Fruit fly (Drosophila melanogaster) whole organism, embryonic: Measurements from ENCODE around the gene pxb.

ENCODE experiments used
- CG10267 ChIP-seq: fragments of 200-800 bp; sonication (Bioruptor generic); optimal IDR thresholded peaks from 2 replicates; lab custom pipeline; 2018; ENCODE audit warnings: missing biosample characterization, mild to moderate bottlenecking, missing genetic modification characterization, moderate library complexity
- CG10979 ChIP-seq: fragments of 200-800 bp; sonication (Bioruptor generic); optimal IDR thresholded peaks from 2 replicates; lab custom pipeline; 2018; ENCODE audit warnings: missing biosample characterization, mild to moderate bottlenecking, missing genetic modification characterization, moderate library complexity
- CG12744 ChIP-seq: fragments of 200-800 bp; sonication (Bioruptor generic); optimal IDR thresholded peaks from 2 replicates; lab custom pipeline; 2016; ENCODE audit warnings: missing biosample characterization, missing genetic modification characterization
- CG13424 ChIP-seq: fragments of 200-800 bp; sonication (Bioruptor generic); optimal IDR thresholded peaks from 2 replicates; lab custom pipeline; 2019; ENCODE audit warnings: missing biosample characterization, mild to moderate bottlenecking, missing genetic modification characterization, moderate library complexity
- CG14710 ChIP-seq: fragments of 200-800 bp; sonication (Bioruptor generic); optimal IDR thresholded peaks from 3 replicates; lab custom pipeline; 2019; ENCODE audit warnings: missing biosample characterization, mild to moderate bottlenecking, missing genetic modification characterization, moderate library complexity
- CG15601 ChIP-seq: fragments of 200-800 bp; sonication (Bioruptor generic); optimal IDR thresholded peaks from 3 replicates; lab custom pipeline; 2019; ENCODE audit warnings: missing biosample characterization, mild to moderate bottlenecking, missing genetic modification characterization, moderate library complexity
- CG15696 ChIP-seq: fragments of 200-800 bp; sonication (Bioruptor generic); optimal IDR thresholded peaks from 2 replicates; lab custom pipeline; 2019; ENCODE audit warnings: missing biosample characterization, mild to moderate bottlenecking, missing genetic modification characterization, moderate library complexity
- CG1603 ChIP-seq: fragments of 200-800 bp; sonication (Bioruptor generic); optimal IDR thresholded peaks from 2 replicates; lab custom pipeline; 2019; ENCODE audit warnings: missing biosample characterization, mild to moderate bottlenecking, missing genetic modification characterization, moderate library complexity
- CG17361 ChIP-seq: fragments of 200-800 bp; sonication (Bioruptor generic); IDR thresholded peaks from 3 replicates; pipeline ENCODE4 v1.3.6; 2022; ENCODE audit warnings: missing biosample characterization, missing genetic modification characterization
- CG17829 ChIP-seq: fragments of 200-800 bp; optimal IDR thresholded peaks from 2 replicates; lab custom pipeline; 2019; ENCODE audit warnings: missing biosample characterization, mild to moderate bottlenecking, missing genetic modification characterization, moderate library complexity
- CG2202 ChIP-seq: fragments of 200-800 bp; sonication (Bioruptor generic); optimal IDR thresholded peaks from 2 replicates; lab custom pipeline; 2018; ENCODE audit warnings: missing biosample characterization, mild to moderate bottlenecking, missing genetic modification characterization
- CG2712 ChIP-seq: fragments of 200-800 bp; optimal IDR thresholded peaks from 3 replicates; lab custom pipeline; 2019; ENCODE audit warnings: missing biosample characterization, mild to moderate bottlenecking, missing genetic modification characterization, moderate library complexity
- CG31388 ChIP-seq: fragments of 200-800 bp; sonication (Bioruptor generic); optimal IDR thresholded peaks from 2 replicates; lab custom pipeline; 2016; ENCODE audit warnings: missing biosample characterization, missing genetic modification characterization
- CG31441 ChIP-seq: fragments of 200-800 bp; sonication (Bioruptor generic); IDR thresholded peaks from 2 replicates; pipeline ENCODE4 v1.3.6; 2022; ENCODE audit warnings: missing biosample characterization, missing genetic modification characterization
- CG33557 ChIP-seq: fragments of 200-800 bp; sonication (Bioruptor generic); optimal IDR thresholded peaks from 2 replicates; lab custom pipeline; 2019; ENCODE audit warnings: missing biosample characterization, mild to moderate bottlenecking, missing genetic modification characterization, moderate library complexity
- CG6765 ChIP-seq: fragments of 200-800 bp; sonication (Bioruptor generic); optimal IDR thresholded peaks from 3 replicates; lab custom pipeline; 2017; ENCODE audit warnings: missing biosample characterization, mild to moderate bottlenecking, missing genetic modification characterization
- CG7556 ChIP-seq: fragments of 200-800 bp; sonication (Bioruptor generic); optimal IDR thresholded peaks from 2 replicates; lab custom pipeline; 2017; ENCODE audit warnings: missing biosample characterization, mild to moderate bottlenecking, missing genetic modification characterization
- CG8089 ChIP-seq: fragments of 200-800 bp; sonication (Bioruptor generic); optimal IDR thresholded peaks from 3 replicates; lab custom pipeline; 2016; ENCODE audit warnings: missing biosample characterization, missing genetic modification characterization
- CG8388 ChIP-seq: fragments of 200-800 bp; sonication (Bioruptor generic); optimal IDR thresholded peaks from 2 replicates; lab custom pipeline; 2019; ENCODE audit warnings: missing biosample characterization, mild to moderate bottlenecking, missing genetic modification characterization, moderate library complexity
- CG8924 ChIP-seq: fragments of 200-800 bp; optimal IDR thresholded peaks from 3 replicates; lab custom pipeline; 2019; ENCODE audit warnings: missing biosample characterization, mild to moderate bottlenecking, missing genetic modification characterization, moderate library complexity
- CoRest ChIP-seq: fragments of 200-800 bp; sonication (Bioruptor generic); optimal IDR thresholded peaks from 3 replicates; lab custom pipeline; 2018; ENCODE audit warnings: missing biosample characterization, mild to moderate bottlenecking, missing genetic modification characterization, moderate library complexity
- D19A ChIP-seq: fragments of 200-800 bp; optimal IDR thresholded peaks from 3 replicates; lab custom pipeline; 2019; ENCODE audit warnings: missing biosample characterization, mild to moderate bottlenecking, missing genetic modification characterization, moderate library complexity
- Hr51 ChIP-seq, 2 experiments: fragments of 200-800 bp; sonication (Bioruptor generic); optimal IDR thresholded peaks; 2 replicates in 1 of 2; 3 replicates in 1 of 2; lab custom pipeline; 2016 to 2018; ENCODE audit warnings: missing biosample characterization in 2 of 2, missing genetic modification characterization in 2 of 2, mild to moderate bottlenecking in 1 of 2, moderate library complexity in 1 of 2
- Oli ChIP-seq: fragments of 200-800 bp; sonication (Bioruptor generic); optimal IDR thresholded peaks from 2 replicates; lab custom pipeline; 2018; ENCODE audit warnings: missing biosample characterization, mild to moderate bottlenecking, missing genetic modification characterization, moderate library complexity
- Poxn ChIP-seq: fragments of 200-800 bp; sonication (Bioruptor generic); IDR thresholded peaks from 2 replicates; pipeline ENCODE4 v1.3.6; 2022; ENCODE audit warnings: missing biosample characterization, missing genetic modification characterization
- Ptx1 ChIP-seq: fragments of 200-800 bp; sonication (Bioruptor generic); IDR thresholded peaks from 2 replicates; pipeline ENCODE4 v1.3.6; 2022; ENCODE audit warnings: missing biosample characterization, missing genetic modification characterization
- Sox100B ChIP-seq: fragments of 200-800 bp; sonication (Bioruptor generic); optimal IDR thresholded peaks from 3 replicates; lab custom pipeline; 2018; ENCODE audit warnings: missing biosample characterization, mild to moderate bottlenecking, missing genetic modification characterization
- Usf ChIP-seq: fragments of 200-800 bp; sonication (Bioruptor generic); optimal IDR thresholded peaks from 2 replicates; lab custom pipeline; 2017; ENCODE audit warnings: missing genotype, missing biosample characterization, missing genetic modification characterization
- az2 ChIP-seq: fragments of 200-800 bp; sonication (Bioruptor generic); optimal IDR thresholded peaks from 3 replicates; lab custom pipeline; 2016; ENCODE audit warnings: missing biosample characterization, missing genetic modification characterization
- bsh ChIP-seq, 2 experiments: fragments of 200-800 bp; sonication (Bioruptor generic); optimal IDR thresholded peaks; 2 replicates each; lab custom pipeline; 2017 to 2018; ENCODE audit warnings: mild to moderate bottlenecking in 2 of 2, missing biosample characterization in 2 of 2, missing genetic modification characterization in 2 of 2, moderate library complexity in 1 of 2
- dmrt11E ChIP-seq: fragments of 200-800 bp; sonication (Bioruptor generic); optimal IDR thresholded peaks from 3 replicates; lab custom pipeline; 2018; ENCODE audit warnings: missing biosample characterization, mild to moderate bottlenecking, missing genetic modification characterization, moderate library complexity
- dmrt99B ChIP-seq: fragments of 200-800 bp; sonication (Bioruptor generic); optimal IDR thresholded peaks from 2 replicates; lab custom pipeline; 2018; ENCODE audit warnings: missing biosample characterization, mild to moderate bottlenecking, missing genetic modification characterization, moderate library complexity
- fd96Cb ChIP-seq: fragments of 200-800 bp; sonication (Bioruptor generic); optimal IDR thresholded peaks from 2 replicates; lab custom pipeline; 2018; ENCODE audit warnings: missing biosample characterization, mild to moderate bottlenecking, missing genetic modification characterization, moderate library complexity
- gcm ChIP-seq: fragments of 200-800 bp; sonication (Bioruptor generic); optimal IDR thresholded peaks from 2 replicates; lab custom pipeline; 2019; ENCODE audit warnings: missing biosample characterization, mild to moderate bottlenecking, missing genetic modification characterization, moderate library complexity
- gem ChIP-seq: fragments of 200-800 bp; sonication (Bioruptor generic); optimal IDR thresholded peaks from 2 replicates; lab custom pipeline; 2019; ENCODE audit warnings: missing biosample characterization, mild to moderate bottlenecking, missing genetic modification characterization, moderate library complexity
- grau ChIP-seq: fragments of 200-800 bp; optimal IDR thresholded peaks from 3 replicates; lab custom pipeline; 2019; ENCODE audit warnings: missing biosample characterization, mild to moderate bottlenecking, missing genetic modification characterization, moderate library complexity
- gsb-n ChIP-seq: fragments of 200-800 bp; sonication (Bioruptor generic); optimal IDR thresholded peaks from 3 replicates; lab custom pipeline; 2018; ENCODE audit warnings: missing biosample characterization, mild to moderate bottlenecking, missing genetic modification characterization
- gt ChIP-seq: fragments of 200-800 bp; sonication (Bioruptor generic); IDR thresholded peaks from 2 replicates; pipeline ENCODE4 v1.3.6; 2022; ENCODE audit warnings: missing biosample characterization, missing genetic modification characterization
- kah ChIP-seq: fragments of 200-800 bp; sonication (Bioruptor generic); optimal IDR thresholded peaks from 2 replicates; lab custom pipeline; 2018; ENCODE audit warnings: missing biosample characterization, mild to moderate bottlenecking, missing genetic modification characterization
- lmd ChIP-seq: fragments of 200-800 bp; sonication (Bioruptor generic); IDR thresholded peaks from 2 replicates; pipeline ENCODE4 v1.3.6; 2022; ENCODE audit warnings: missing biosample characterization, missing genetic modification characterization
- lola ChIP-seq, 3 experiments: fragments of >200 bp in 2 of 3; fragments of 200-800 bp in 1 of 3; sonication (Bioruptor generic) in 1 of 3; optimal IDR thresholded peaks; 2 replicates each; lab custom pipeline; 2017 to 2019; ENCODE audit warnings: missing biosample characterization in 3 of 3, missing genetic modification characterization in 3 of 3, mild to moderate bottlenecking in 1 of 3, moderate library complexity in 1 of 3
- oc ChIP-seq: fragments of 200-800 bp; sonication (Bioruptor generic); optimal IDR thresholded peaks from 2 replicates; lab custom pipeline; 2018; ENCODE audit warnings: missing biosample characterization, mild to moderate bottlenecking, missing genetic modification characterization, moderate library complexity
- pho ChIP-seq: fragments of 200-800 bp; sonication (Bioruptor generic); optimal IDR thresholded peaks from 2 replicates; lab custom pipeline; 2016; ENCODE audit warnings: missing biosample characterization, missing genetic modification characterization
- phol ChIP-seq: fragments of 200-800 bp; sonication (Bioruptor generic); optimal IDR thresholded peaks from 3 replicates; lab custom pipeline; 2018; ENCODE audit warnings: missing biosample characterization, mild to moderate bottlenecking, missing genetic modification characterization, moderate library complexity
- ro ChIP-seq: fragments of 200-800 bp; sonication (Bioruptor generic); IDR thresholded peaks from 2 replicates; pipeline ENCODE4 v1.3.6; 2022; ENCODE audit warnings: missing biosample characterization, missing genetic modification characterization
- sens ChIP-seq: fragments of 200-800 bp; sonication (Bioruptor generic); peaks from one replicate; lab custom pipeline; 2016; ENCODE audit warnings: missing biosample characterization, missing genetic modification characterization
- trem ChIP-seq: fragments of 200-800 bp; optimal IDR thresholded peaks from 3 replicates; lab custom pipeline; 2019; ENCODE audit warnings: missing biosample characterization, mild to moderate bottlenecking, missing genetic modification characterization, moderate library complexity
- unpg ChIP-seq: fragments of 200-800 bp; sonication (Bioruptor generic); optimal IDR thresholded peaks from 3 replicates; lab custom pipeline; 2018; ENCODE audit warnings: missing biosample characterization, mild to moderate bottlenecking, missing genetic modification characterization, moderate library complexity
- wek ChIP-seq: fragments of 200-800 bp; sonication (Bioruptor generic); optimal IDR thresholded peaks from 3 replicates; lab custom pipeline; 2018; ENCODE audit warnings: missing biosample characterization, mild to moderate bottlenecking, missing genetic modification characterization, moderate library complexity

The pxb gene

DNA sequence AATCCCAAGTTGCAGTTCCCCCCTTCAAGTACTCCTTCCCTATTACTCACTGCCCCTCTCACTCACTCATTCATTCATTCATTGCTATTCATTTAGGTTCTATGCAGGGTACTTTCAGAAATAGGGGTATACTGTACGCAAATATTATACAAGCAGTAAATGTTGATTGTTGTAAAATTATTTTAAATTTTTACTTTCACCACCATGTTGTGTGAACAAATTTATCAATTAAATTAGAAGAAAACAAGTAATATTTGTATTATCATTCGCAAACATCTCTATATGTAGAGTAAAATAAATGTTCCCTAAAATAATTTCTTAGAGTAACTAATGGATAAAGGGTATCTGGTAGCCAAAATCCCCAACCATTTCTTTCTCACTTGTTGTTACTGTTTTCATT is 15.7 kb upstream of the pxb start (continued):
- TF ChIP-seq gem (tag; lab: Kevin White, UChicago) (peak; percentile 66), kah (GFP tag; lab: Kevin White, UChicago) (no peak), lola (GFP tag; optimal IDR thresholded peaks at IDR 0.05; lab: Kevin White, UChicago) (peak in 1 of 3 experiments; percentile 79), dmrt11E (tag; lab: Kevin White, UChicago) (peak; percentile 84), CG33557 (GFP tag; lab: Kevin White, UChicago) (peak; percentile 35), CG8388 (GFP tag; lab: Kevin White, UChicago) (peak; percentile 36), CG13424 (tag; lab: Kevin White, UChicago) (peak; percentile 33), oc (peak; percentile 7), wek (GFP tag; lab: Kevin White, UChicago) (peak; percentile 32), CG12744 (no peak), CG31441 (GFP tag; lab: Robert Waterston, UW) (peak; percentile 66), CG31388 (GFP tag; lab: Kevin White, UChicago) (no peak), gcm (peak; percentile 58), CoRest (peak; percentile 56), CG15601 (tag; lab: Kevin White, UChicago) (peak; percentile 51), CG17361 (peak; percentile 69), CG15696 (tag; lab: Kevin White, UChicago) (no peak), bsh (GFP tag; optimal IDR thresholded peaks at IDR 0.05; lab: Kevin White, UChicago) (peak in 1 of 2 experiments; percentile 73), CG10979 (tag; lab: Kevin White, UChicago) (peak; percentile 63), CG17829 (tag; lab: Kevin White, UChicago) (peak; percentile 53), CG8924 (tag; lab: Kevin White, UChicago) (peak; percentile 13), D19A (tag; lab: Kevin White, UChicago) (peak; percentile 80), sens (GFP tag; lab: Kevin White, UChicago) (peak; percentile 69), CG10267 (tag; lab: Kevin White, UChicago) (peak; percentile 20), grau (tag; lab: Kevin White, UChicago) (peak; percentile 45), gsb-n (tag; lab: Kevin White, UChicago) (peak; percentile 22), gt (GFP tag; lab: Robert Waterston, UW) (no peak), CG2712 (tag; lab: Kevin White, UChicago) (peak; percentile 78), dmrt99B (tag; lab: Kevin White, UChicago) (peak; percentile 41), Usf (GFP tag; lab: Kevin White, UChicago) (no peak), pho (GFP tag; lab: Kevin White, UChicago) (no peak), CG2202 (peak; percentile 22), Ptx1 (GFP tag; lab: Robert Waterston, UW) (peak; percentile 29; the same call in 1 of the 2 replicates), CG1603 (tag; lab: Kevin White, UChicago) (peak; percentile 16), trem (tag; lab: Kevin White, UChicago) (peak; percentile 16), CG14710 (tag; lab: Kevin White, UChicago) (peak; percentile 38), fd96Cb (tag; lab: Kevin White, UChicago) (peak; percentile 34), phol (tag; lab: Kevin White, UChicago) (peak; percentile 45), Sox100B (GFP tag; lab: Kevin White, UChicago) (peak; percentile 0), lmd (GFP tag; lab: Robert Waterston, UW) (peak; percentile 31; the same call in 1 of the 2 replicates), Oli (tag; lab: Kevin White, UChicago) (peak; percentile 45), CG8089 (GFP tag; lab: Kevin White, UChicago) (no peak), CG7556 (GFP tag; lab: Kevin White, UChicago) (peak; percentile 8), Poxn (GFP tag; lab: Robert Waterston, UW) (no peak), unpg (GFP tag; lab: Kevin White, UChicago) (peak; percentile 35), az2 (GFP tag; lab: Kevin White, UChicago) (peak; percentile 35), CG6765 (GFP tag; lab: Kevin White, UChicago) (no peak), Hr51 (GFP tag; optimal IDR thresholded peaks at IDR 0.05; lab: Kevin White, UChicago) (peak in 1 of 2 experiments; percentile 0), ro (GFP tag; lab: Robert Waterston, UW) (no peak)
